Worm (Caenorhabditis elegans): ENCODE measurements around the gene F14F7.7.

The F14F7.7 gene

ce11 chrIII:12998252-12998651, 32.5 kb upstream of the F14F7.7 start:
- TF ChIP-seq elt-3 (tag; optimal IDR thresholded peaks at IDR 0.05) (no peak), mls-2 (tag; optimal IDR thresholded peaks at IDR 0.05) (no peak), ces-1 (GFP tag; optimal IDR thresholded peaks at IDR 0.05) (no peak), nhr-237 (tag; optimal IDR thresholded peaks at IDR 0.05) (no peak), lsy-2 (tag; optimal IDR thresholded peaks at IDR 0.05) (no peak), mab-5 (tag; optimal IDR thresholded peaks at IDR 0.05) (no peak), flh-1 (GFP tag; optimal IDR thresholded peaks at IDR 0.05) (no peak), lin-13 (tag; optimal IDR thresholded peaks at IDR 0.05) (no peak), ham-2 (GFP tag; optimal IDR thresholded peaks at IDR 0.05) (no peak)

- TF ChIP-seq pha-4 (tag; optimal IDR thresholded peaks at IDR 0.05), result peak; percentile 34
- no peak for TF ChIP-seq nhr-28 (tag; optimal IDR thresholded peaks at IDR 0.05)
These were observed 30.2 kb upstream of the F14F7.7 start, which contains the start of gene ZK1010.8 for ce11 chrIII:13000457-13000856. TSS of gene ZK1010.8 (minus strand) at chrIII:13000670.

DNA sequence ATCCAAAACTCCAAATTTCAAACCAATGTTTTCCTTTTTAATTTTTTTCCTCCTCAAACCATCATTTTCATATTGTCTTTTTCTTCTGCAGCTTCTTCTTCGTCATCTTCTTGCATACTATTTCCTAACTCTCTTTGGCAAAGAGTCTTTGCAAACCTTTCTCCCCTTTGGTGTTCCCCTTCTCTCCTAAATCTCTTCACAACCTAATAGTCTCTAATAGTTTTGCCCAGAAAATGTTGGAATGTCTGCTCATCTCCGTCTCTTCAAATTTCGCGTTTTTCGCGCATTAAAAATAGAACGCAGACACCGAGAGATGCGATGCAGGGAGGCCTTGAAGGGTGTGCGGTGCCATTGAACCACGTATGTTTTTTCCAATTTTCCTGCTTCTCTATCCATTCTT, 28.6 kb upstream of the F14F7.7 start, which contains the start of gene ZK1010.10:
TSS of gene ZK1010.10 (plus strand) at position 286 of the 400 bp plus-strand sequence.
- TF ChIP-seq ham-2 (GFP tag; optimal IDR thresholded peaks at IDR 0.05) (no peak), elt-1 (tag; optimal IDR thresholded peaks at IDR 0.05; ENCODE audit: borderline replicate concordance, insufficient read depth) (no peak), zip-8 (tag; optimal IDR thresholded peaks at IDR 0.05) (no peak), pha-4 (tag; optimal IDR thresholded peaks at IDR 0.05) (peak; percentile 6), nhr-237 (tag; optimal IDR thresholded peaks at IDR 0.05) (peak; percentile 59), cnd-1 (tag; optimal IDR thresholded peaks at IDR 0.05) (no peak), ztf-11 (tag; optimal IDR thresholded peaks at IDR 0.05) (no peak), mep-1 (tag; optimal IDR thresholded peaks at IDR 0.05) (peak; percentile 63), ceh-43 (GFP tag; optimal IDR thresholded peaks at IDR 0.05) (no peak), ces-1 (GFP tag; optimal IDR thresholded peaks at IDR 0.05) (peak; percentile 95), M03D4.4 (tag; optimal IDR thresholded peaks at IDR 0.05) (no peak), nhr-12 (tag; optimal IDR thresholded peaks at IDR 0.05) (no peak), lin-13 (tag; optimal IDR thresholded peaks at IDR 0.05) (no peak), tbx-8 (GFP tag; optimal IDR thresholded peaks at IDR 0.05) (no peak), sptf-1 (tag; optimal IDR thresholded peaks at IDR 0.05) (peak; percentile 32), blmp-1 (tag; optimal IDR thresholded peaks at IDR 0.05) (no peak), unc-120 (tag; optimal IDR thresholded peaks at IDR 0.05; ENCODE audit: poor library complexity, severe bottlenecking) (peak; percentile 58), unc-39 (tag; optimal IDR thresholded peaks at IDR 0.05) (no peak), nhr-76 (tag; optimal IDR thresholded peaks at IDR 0.05) (no peak), ceh-39 (tag; optimal IDR thresholded peaks at IDR 0.05) (no peak), sem-2 (GFP tag; optimal IDR thresholded peaks at IDR 0.05) (no peak), hlh-1 (tag; optimal IDR thresholded peaks at IDR 0.05) (no peak), mab-5 (tag; optimal IDR thresholded peaks at IDR 0.05) (no peak), lsy-2 (tag; optimal IDR thresholded peaks at IDR 0.05) (peak; percentile 40), flh-1 (GFP tag; optimal IDR thresholded peaks at IDR 0.05) (no peak), nhr-2 (tag; optimal IDR thresholded peaks at IDR 0.05) (no peak), snpc-4 (tag; optimal IDR thresholded peaks at IDR 0.05) (no peak), elt-3 (tag; optimal IDR thresholded peaks at IDR 0.05) (no peak), lin-32 (GFP tag; optimal IDR thresholded peaks at IDR 0.05) (no peak), ceh-83 (GFP tag; optimal IDR thresholded peaks at IDR 0.05) (no peak), unc-62 (GFP tag; optimal IDR thresholded peaks at IDR 0.05) (no peak)

DNA sequence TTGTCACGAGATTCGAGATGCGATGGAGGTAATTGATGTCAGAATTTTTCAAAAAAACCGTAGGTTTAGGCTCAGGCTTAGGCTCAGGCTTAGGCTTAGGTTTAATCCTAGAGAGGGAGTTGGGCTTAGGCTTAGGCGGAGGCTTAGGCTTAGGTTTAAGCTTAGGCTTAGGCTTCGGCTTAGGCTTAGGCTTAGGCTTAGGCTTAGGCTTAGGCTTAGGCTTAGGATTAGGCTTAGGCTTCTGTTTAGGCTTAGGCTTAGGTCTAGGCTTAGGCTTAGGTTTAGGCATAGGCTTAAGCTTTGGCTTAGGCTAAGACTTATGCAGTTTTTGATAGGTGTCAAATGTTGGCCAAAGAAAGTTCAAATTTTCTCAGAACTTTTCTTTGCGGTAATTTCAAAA, 26.4 kb upstream of the F14F7.7 start:
- peak; percentile 19 for TF ChIP-seq ham-2 (GFP tag; optimal IDR thresholded peaks at IDR 0.05)
- no peak for TF ChIP-seq unc-62 (GFP tag; optimal IDR thresholded peaks at IDR 0.05)
- no peak for TF ChIP-seq ceh-43 (GFP tag; optimal IDR thresholded peaks at IDR 0.05)

ce11 chrIII:13005161-13005560, 25.5 kb upstream of the F14F7.7 start, which contains the start of gene snf-7:
TSS of gene snf-7 (plus strand) at chrIII:13005461.
- TF ChIP-seq pha-4 (tag; optimal IDR thresholded peaks at IDR 0.05), result no peak
- no peak for TF ChIP-seq ceh-83 (GFP tag; optimal IDR thresholded peaks at IDR 0.05)
- TF ChIP-seq mep-1 (tag; optimal IDR thresholded peaks at IDR 0.05), result no peak

Measured in whole organism, mixed stage, embryonic.